Worm (Caenorhabditis elegans) whole organism, mixed stage, embryonic: Measurements from ENCODE around the gene mrpl-16.

Experiments
- blmp-1 ChIP-seq: fragments of 150-350 bp; optimal IDR thresholded peaks from 2 replicates; lab custom pipeline; 2014; ENCODE audit warnings: missing biosample characterization, missing genetic modification characterization
- ceh-39 ChIP-seq: fragments of 150-350 bp; optimal IDR thresholded peaks from 2 replicates; lab custom pipeline; 2014; ENCODE audit warnings: missing biosample characterization, missing genetic modification characterization
- ces-1 ChIP-seq: fragments of 150-350 bp; optimal IDR thresholded peaks from 2 replicates; lab custom pipeline; 2014; ENCODE audit warnings: missing biosample characterization, missing genetic modification reagents, missing genetic modification characterization
- drap-1 ChIP-seq: fragments of 200-800 bp; sonication (Bioruptor generic); optimal IDR thresholded peaks from 3 replicates; lab custom pipeline; 2018; ENCODE audit warnings: mild to moderate bottlenecking, missing genetic modification characterization, missing compliant biosample characterization
- ham-2 ChIP-seq: fragments of 200-800 bp; sonication (Bioruptor generic); optimal IDR thresholded peaks from 2 replicates; lab custom pipeline; 2018; ENCODE audit warnings: mild to moderate bottlenecking, missing genetic modification characterization, missing compliant biosample characterization
- lsy-2 ChIP-seq: fragments of 150-350 bp; optimal IDR thresholded peaks from 2 replicates; lab custom pipeline; 2014; ENCODE audit warnings: missing biosample characterization, missing genetic modification characterization
- nhr-237 ChIP-seq: fragments of 150-350 bp; optimal IDR thresholded peaks from 2 replicates; lab custom pipeline; 2014; ENCODE audit warnings: missing biosample characterization, missing genetic modification characterization
- unc-39 ChIP-seq: fragments of 150-350 bp; optimal IDR thresholded peaks from 2 replicates; lab custom pipeline; 2014; ENCODE audit warnings: missing biosample characterization, missing genetic modification characterization
- unc-62 ChIP-seq: fragments of 150-350 bp; optimal IDR thresholded peaks from 2 replicates; lab custom pipeline; 2014; ENCODE audit warnings: missing biosample characterization, missing genetic modification reagents, missing genetic modification characterization
- zip-8 ChIP-seq: fragments of 150-350 bp; optimal IDR thresholded peaks from 2 replicates; lab custom pipeline; 2014; ENCODE audit warnings: missing biosample characterization, missing genetic modification characterization

DNA sequence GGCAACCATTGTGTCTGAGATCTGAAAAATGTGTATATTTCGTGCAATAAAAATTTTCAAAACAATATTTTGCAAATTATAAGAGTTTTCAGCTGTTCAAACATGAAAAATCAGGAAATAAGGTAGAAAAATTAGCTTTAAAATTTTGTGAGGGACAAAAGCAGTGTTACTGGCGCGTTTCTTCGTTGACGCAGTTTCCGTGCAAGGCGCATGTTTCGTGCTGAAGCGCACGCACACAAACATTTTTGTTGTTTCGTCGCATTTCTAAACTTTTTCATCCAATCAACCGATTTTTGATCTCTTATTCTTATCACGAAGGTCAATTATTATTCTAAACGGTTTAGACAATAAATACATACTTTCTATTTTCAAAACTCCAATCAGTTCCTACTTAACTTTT lies 10.9 kb upstream of the mrpl-16 start, which contains the start of gene nifk-1:
- TF ChIP-seq ham-2 (GFP tag; lab: Kevin White, UChicago) (no peak), nhr-237 (tag; lab: Kevin White, UChicago) (peak; percentile 7), ceh-39 (tag; lab: Kevin White, UChicago) (no peak), lsy-2 (tag; lab: Kevin White, UChicago) (peak; percentile 55), unc-62 (GFP tag; lab: Kevin White, UChicago) (no peak), ces-1 (no peak), blmp-1 (tag; lab: Kevin White, UChicago) (no peak), unc-39 (tag; lab: Kevin White, UChicago) (no peak), zip-8 (tag; lab: Kevin White, UChicago) (no peak), drap-1 (GFP tag; lab: Kevin White, UChicago) (no peak)
